Fruit fly (Drosophila melanogaster): ENCODE results near the gene mre11.

mre11 gene

dm6 chr2L:11309806-11310205 is 27.9 kb downstream of the mre11 start:
- TF ChIP-seq CG10348 (GFP tag; IDR thresholded peaks at IDR 0.05) (no peak), CG34367 (tag; optimal IDR thresholded peaks at IDR 0.05) (no peak), D1 (tag; optimal IDR thresholded peaks at IDR 0.05) (no peak), CG17806 (tag; optimal IDR thresholded peaks at IDR 0.05) (no peak), CG12605 (GFP tag; IDR thresholded peaks at IDR 0.05) (no peak), fd96Ca (GFP tag; IDR thresholded peaks at IDR 0.05) (no peak), Pif1A (GFP tag; optimal IDR thresholded peaks at IDR 0.05) (no peak), CG32121 (GFP tag; IDR thresholded peaks at IDR 0.05) (no peak), CG14655 (GFP tag; optimal IDR thresholded peaks at IDR 0.05) (no peak), CG8301 (tag; optimal IDR thresholded peaks at IDR 0.05) (no peak), CG4496 (GFP tag; IDR thresholded peaks at IDR 0.05) (no peak), gl (tag; optimal IDR thresholded peaks at IDR 0.05) (no peak), CG9948 (tag; optimal IDR thresholded peaks at IDR 0.05) (no peak), CG13204 (GFP tag; optimal IDR thresholded peaks at IDR 0.05) (no peak), rn (GFP tag; IDR thresholded peaks at IDR 0.05) (no peak), Snoo (tag; optimal IDR thresholded peaks at IDR 0.05) (no peak)

- TF ChIP-seq CG34367 (tag; optimal IDR thresholded peaks at IDR 0.05): no peak
- TF ChIP-seq EcR (GFP tag; optimal IDR thresholded peaks at IDR 0.05): no peak
- TF ChIP-seq CG10348 (GFP tag; IDR thresholded peaks at IDR 0.05): no peak
- TF ChIP-seq fd96Ca (GFP tag; IDR thresholded peaks at IDR 0.05): no peak
Measured at dm6 chr2L:11317655-11318278, 35.9 kb downstream of the mre11 start.

- TF ChIP-seq CG12605 (GFP tag; IDR thresholded peaks at IDR 0.05) (no peak), CG32121 (GFP tag; IDR thresholded peaks at IDR 0.05) (no peak), CG13204 (GFP tag; optimal IDR thresholded peaks at IDR 0.05) (no peak), CG8159 (tag; optimal IDR thresholded peaks at IDR 0.05) (no peak), D1 (tag; optimal IDR thresholded peaks at IDR 0.05) (no peak), Pif1A (GFP tag; optimal IDR thresholded peaks at IDR 0.05) (no peak), CG17806 (tag; optimal IDR thresholded peaks at IDR 0.05) (no peak), CG4496 (GFP tag; IDR thresholded peaks at IDR 0.05) (no peak), gl (tag; optimal IDR thresholded peaks at IDR 0.05) (no peak), CG10348 (GFP tag; IDR thresholded peaks at IDR 0.05) (no peak), CG15710 (tag; optimal IDR thresholded peaks at IDR 0.05) (no peak), CG34367 (tag; optimal IDR thresholded peaks at IDR 0.05) (no peak), EcR (GFP tag; optimal IDR thresholded peaks at IDR 0.05) (no peak), Pif1B (GFP tag; optimal IDR thresholded peaks at IDR 0.05) (no peak), Ets98B (GFP tag; IDR thresholded peaks at IDR 0.05) (no peak), CG9948 (tag; optimal IDR thresholded peaks at IDR 0.05) (no peak), rn (GFP tag; IDR thresholded peaks at IDR 0.05) (no peak), Snoo (tag; optimal IDR thresholded peaks at IDR 0.05) (no peak), CG14655 (GFP tag; optimal IDR thresholded peaks at IDR 0.05) (no peak), CG8301 (tag; optimal IDR thresholded peaks at IDR 0.05) (no peak)
Measured at dm6 chr2L:11318464-11318863, 36.6 kb downstream of the mre11 start.

dm6 chr2L:11319221-11319620 is 37.3 kb downstream of the mre11 start:
- peak; percentile 26 for TF ChIP-seq CG14655 (GFP tag; optimal IDR thresholded peaks at IDR 0.05)
- peak; percentile 7 for TF ChIP-seq CG15710 (tag; optimal IDR thresholded peaks at IDR 0.05)
- TF ChIP-seq Pif1B (GFP tag; optimal IDR thresholded peaks at IDR 0.05): no peak
- TF ChIP-seq CG8301 (tag; optimal IDR thresholded peaks at IDR 0.05): peak; percentile 11

dm6 chr2L:11322115-11322514 is 40.2 kb downstream of the mre11 start:
- TF ChIP-seq CG15710 (tag; optimal IDR thresholded peaks at IDR 0.05) (peak; percentile 15), CG9948 (tag; optimal IDR thresholded peaks at IDR 0.05) (peak; percentile 31), Pif1A (GFP tag; optimal IDR thresholded peaks at IDR 0.05) (no peak), CG14655 (GFP tag; optimal IDR thresholded peaks at IDR 0.05) (peak; percentile 19), CG17806 (tag; optimal IDR thresholded peaks at IDR 0.05) (peak; percentile 33), CG13204 (GFP tag; optimal IDR thresholded peaks at IDR 0.05) (no peak), CG10348 (GFP tag; IDR thresholded peaks at IDR 0.05) (no peak), CG8159 (tag; optimal IDR thresholded peaks at IDR 0.05) (peak; percentile 40), CG34367 (tag; optimal IDR thresholded peaks at IDR 0.05) (no peak), CG8301 (tag; optimal IDR thresholded peaks at IDR 0.05) (peak; percentile 11)

- TF ChIP-seq CG14655 (GFP tag; optimal IDR thresholded peaks at IDR 0.05): no peak
- TF ChIP-seq gl (tag; optimal IDR thresholded peaks at IDR 0.05): no peak
- no peak for TF ChIP-seq Pif1A (GFP tag; optimal IDR thresholded peaks at IDR 0.05)
- TF ChIP-seq CG10348 (GFP tag; IDR thresholded peaks at IDR 0.05): no peak
- TF ChIP-seq CG15710 (tag; optimal IDR thresholded peaks at IDR 0.05): no peak
- TF ChIP-seq CG13204 (GFP tag; optimal IDR thresholded peaks at IDR 0.05): no peak
- TF ChIP-seq CG8301 (tag; optimal IDR thresholded peaks at IDR 0.05): no peak
- no peak for TF ChIP-seq CG34367 (tag; optimal IDR thresholded peaks at IDR 0.05)
- TF ChIP-seq CG32121 (GFP tag; IDR thresholded peaks at IDR 0.05): no peak
- TF ChIP-seq CG17806 (tag; optimal IDR thresholded peaks at IDR 0.05): no peak
- TF ChIP-seq D1 (tag; optimal IDR thresholded peaks at IDR 0.05): no peak
- TF ChIP-seq CG9948 (tag; optimal IDR thresholded peaks at IDR 0.05): no peak
- TF ChIP-seq Ets98B (GFP tag; IDR thresholded peaks at IDR 0.05): no peak
- no peak for TF ChIP-seq EcR (GFP tag; optimal IDR thresholded peaks at IDR 0.05)
- no peak for TF ChIP-seq CG12605 (GFP tag; IDR thresholded peaks at IDR 0.05)
- TF ChIP-seq Pif1B (GFP tag; optimal IDR thresholded peaks at IDR 0.05): no peak
- TF ChIP-seq Snoo (tag; optimal IDR thresholded peaks at IDR 0.05): no peak
- no peak for TF ChIP-seq CG4496 (GFP tag; IDR thresholded peaks at IDR 0.05)
- no peak for TF ChIP-seq rn (GFP tag; IDR thresholded peaks at IDR 0.05)
Measured at dm6 chr2L:11322800-11323199, 40.9 kb downstream of the mre11 start.
